Fruit fly (Drosophila melanogaster): ENCODE measurements around the gene CG8329.

- no peak for TF ChIP-seq Dfd (GFP tag; optimal IDR thresholded peaks at IDR 0.05)
- no peak for TF ChIP-seq Mio (GFP tag; optimal IDR thresholded peaks at IDR 0.05)
- TF ChIP-seq h (GFP tag; optimal IDR thresholded peaks at IDR 0.05): no peak
- TF ChIP-seq lola (GFP tag; optimal IDR thresholded peaks at IDR 0.05): no peak
- no peak for TF ChIP-seq Myc (optimal IDR thresholded peaks at IDR 0.05)
- no peak for TF ChIP-seq OdsH (GFP tag; optimal IDR thresholded peaks at IDR 0.05)
- TF ChIP-seq dl (GFP tag; optimal IDR thresholded peaks at IDR 0.05; ENCODE audit: insufficient read depth in 1 of 2, partially characterized antibody in 2 of 2): no peak
- TF ChIP-seq fru (GFP tag; optimal IDR thresholded peaks at IDR 0.05): no peak
Measured at dm6 chr3L:9687536-9687935, 49.6 kb downstream of the CG8329 start.

Data from whole organism, wandering third instar larva.